Worm (Caenorhabditis elegans) whole organism, L4 larva: Measurements from ENCODE around the gene acdh-12.

Experiments
- D1046.2 ChIP-seq: fragments of 200-800 bp; sonication (Bioruptor generic); IDR thresholded peaks from 2 replicates; pipeline ENCODE4 v1.3.6; 2022; ENCODE audit warnings: missing genetic modification characterization, missing compliant biosample characterization
- F10B5.3 ChIP-seq: sonication (generic microtip); optimal IDR thresholded peaks from 2 replicates; lab custom pipeline; 2016; ENCODE audit warnings: mild to moderate bottlenecking, missing genetic modification characterization, missing compliant biosample characterization
- F26F4.8 ChIP-seq: fragments of 200-800 bp; sonication (Bioruptor generic); conservative IDR thresholded peaks from 2 replicates; pipeline ENCODE4 v1.3.6; 2022; ENCODE audit warnings: missing genetic modification characterization, missing compliant biosample characterization
- F49E8.2 ChIP-seq: sonication (generic microtip); optimal IDR thresholded peaks from 2 replicates; lab custom pipeline; 2016; ENCODE audit warnings: missing compliant biosample characterization, mild to moderate bottlenecking, missing genetic modification characterization, borderline replicate concordance
- R02D3.7 ChIP-seq: fragments of 150-350 bp; sonication (generic microtip); optimal IDR thresholded peaks from 3 replicates; lab custom pipeline; 2014; ENCODE audit warnings: missing biosample characterization, missing genetic modification characterization
- Y48G9A.11 ChIP-seq: fragments of 200-800 bp; sonication (Bioruptor generic); IDR thresholded peaks from 2 replicates; pipeline ENCODE4 v1.3.6; 2022; ENCODE audit warnings: missing genetic modification reagents, missing genetic modification characterization, missing compliant biosample characterization
- ZK337.2 ChIP-seq: fragments of 200-800 bp; sonication (Bioruptor generic); IDR thresholded peaks from 2 replicates; pipeline ENCODE4 v1.3.6; 2022; ENCODE audit warnings: missing genetic modification reagents, missing genetic modification characterization, missing compliant biosample characterization
- aha-1 ChIP-seq: fragments of 150-350 bp; peaks from one replicate; lab custom pipeline; 2014; ENCODE audit warnings: missing biosample characterization, missing genetic modification characterization
- aly-2 ChIP-seq: sonication (generic microtip); optimal IDR thresholded peaks from 2 replicates; lab custom pipeline; 2018; ENCODE audit warnings: missing biosample characterization, missing genetic modification characterization
- ama-1 ChIP-seq: fragments of 150-350 bp; optimal IDR thresholded peaks from 2 replicates; lab custom pipeline; 2014; ENCODE audit warnings: inconsistent platforms, mixed read lengths
- ceh-82 ChIP-seq: sonication (generic microtip); optimal IDR thresholded peaks from 2 replicates; lab custom pipeline; 2017; ENCODE audit warnings: missing biosample characterization, missing genetic modification characterization
- ces-1 ChIP-seq: fragments of 150-350 bp; sonication (generic microtip); optimal IDR thresholded peaks from 4 replicates; lab custom pipeline; 2014; ENCODE audit warnings: missing biosample characterization, missing genetic modification reagents, missing genetic modification characterization
- cey-2 ChIP-seq: sonication (generic microtip); optimal IDR thresholded peaks from 3 replicates; lab custom pipeline; 2017; ENCODE audit warnings: missing genetic modification characterization, mild to moderate bottlenecking, missing compliant biosample characterization, antibody characterized with exemption, borderline replicate concordance; ENCODE audit not compliant: insufficient read depth
- daf-16 ChIP-seq, 3 experiments: sonication (generic microtip); optimal IDR thresholded peaks; 2 replicates each; lab custom pipeline; 2016 to 2017; ENCODE audit warnings: missing genetic modification characterization in 3 of 3, missing genetic modification reagents in 3 of 3, mild to moderate bottlenecking in 2 of 3, missing compliant biosample characterization in 2 of 3, missing biosample characterization in 1 of 3, moderate library complexity in 1 of 3
- daf-8 ChIP-seq: fragments of 200-800 bp; sonication (Bioruptor generic); IDR thresholded peaks from 2 replicates; pipeline ENCODE4 v1.3.6; 2022; ENCODE audit warnings: missing genetic modification characterization, missing compliant biosample characterization
- dmd-6 ChIP-seq: fragments of 200-800 bp; sonication (Bioruptor generic); IDR thresholded peaks from 2 replicates; pipeline ENCODE4 v1.3.6; 2022; ENCODE audit warnings: missing genetic modification reagents, missing genetic modification characterization, missing compliant biosample characterization
- dpl-1 ChIP-seq: fragments of 150-350 bp; optimal IDR thresholded peaks from 2 replicates; lab custom pipeline; 2014; ENCODE audit warnings: missing biosample characterization, missing genetic modification reagents, missing genetic modification characterization
- dve-1 ChIP-seq: sonication (generic microtip); optimal IDR thresholded peaks from 2 replicates; lab custom pipeline; 2017; ENCODE audit warnings: antibody characterized with exemption, mild to moderate bottlenecking, missing genetic modification characterization, missing compliant biosample characterization; ENCODE audit not compliant: insufficient read depth
- egl-43 ChIP-seq: fragments of 200-800 bp; sonication (Bioruptor generic); IDR thresholded peaks from 2 replicates; pipeline ENCODE4 v1.3.6; 2022; ENCODE audit warnings: missing genetic modification reagents, missing genetic modification characterization, missing compliant biosample characterization
- gei-8 ChIP-seq: fragments of 200-800 bp; sonication (Bioruptor generic); optimal IDR thresholded peaks from 2 replicates; lab custom pipeline; 2018; ENCODE audit warnings: mild to moderate bottlenecking, missing genetic modification characterization, missing compliant biosample characterization
- hlh-11 ChIP-seq: fragments of 200-800 bp; sonication (Bioruptor generic); optimal IDR thresholded peaks from 2 replicates; lab custom pipeline; 2018; ENCODE audit warnings: mild to moderate bottlenecking, missing genetic modification characterization, missing compliant biosample characterization
- jun-1 ChIP-seq: fragments of 150-350 bp; optimal IDR thresholded peaks from 2 replicates; lab custom pipeline; 2014; ENCODE audit warnings: missing biosample characterization, missing genetic modification reagents, missing genetic modification characterization
- lin-1 ChIP-seq: fragments of 200-800 bp; sonication (Bioruptor generic); IDR thresholded peaks from 2 replicates; pipeline ENCODE4 v1.3.6; 2022; ENCODE audit warnings: missing genetic modification reagents, missing genetic modification characterization, missing compliant biosample characterization
- lin-38 ChIP-seq: fragments of 200-800 bp; sonication (Bioruptor generic); IDR thresholded peaks from 2 replicates; pipeline ENCODE4 v1.3.6; 2022; ENCODE audit warnings: missing genetic modification reagents, missing genetic modification characterization, missing compliant biosample characterization
- lin-39 ChIP-seq: fragments of 150-350 bp; optimal IDR thresholded peaks from 2 replicates; lab custom pipeline; 2014; ENCODE audit warnings: missing biosample characterization, missing genetic modification reagents, missing genetic modification characterization
- lsy-2 ChIP-seq, 2 experiments: fragments of 150-350 bp in 1 of 2; sonication (generic microtip) in 1 of 2; optimal IDR thresholded peaks; 2 replicates each; lab custom pipeline; 2014 to 2017; ENCODE audit warnings: missing biosample characterization in 2 of 2, missing genetic modification characterization in 2 of 2
- mdl-1 ChIP-seq, 2 experiments: fragments of 150-350 bp in 1 of 2; sonication (generic microtip) in 1 of 2; optimal IDR thresholded peaks; 2 replicates each; lab custom pipeline; 2014 to 2017; ENCODE audit warnings: missing biosample characterization in 2 of 2, missing genetic modification characterization in 2 of 2
- mdt-29 ChIP-seq: fragments of 200-800 bp; sonication (Bioruptor generic); IDR thresholded peaks from 2 replicates; pipeline ENCODE4 v1.3.6; 2022; ENCODE audit warnings: missing genetic modification reagents, missing genetic modification characterization, missing compliant biosample characterization
- mep-1 ChIP-seq: fragments of 150-350 bp; sonication (generic microtip); optimal IDR thresholded peaks from 3 replicates; lab custom pipeline; 2014; ENCODE audit warnings: missing biosample characterization, missing genetic modification characterization
- mes-2 ChIP-seq: sonication (generic microtip); optimal IDR thresholded peaks from 2 replicates; lab custom pipeline; 2016; ENCODE audit warnings: missing genotype, mild to moderate bottlenecking, missing genetic modification characterization, missing compliant biosample characterization; ENCODE audit not compliant: poor library complexity, severe bottlenecking
- nhr-28 ChIP-seq: fragments of 150-350 bp; optimal IDR thresholded peaks from 2 replicates; lab custom pipeline; 2014; ENCODE audit warnings: missing biosample characterization, missing genetic modification characterization
- nhr-6 ChIP-seq: fragments of 150-350 bp; optimal IDR thresholded peaks from 2 replicates; lab custom pipeline; 2014; ENCODE audit warnings: missing biosample characterization, missing genetic modification characterization
- nhr-77 ChIP-seq: fragments of 150-350 bp; optimal IDR thresholded peaks from 2 replicates; lab custom pipeline; 2014; ENCODE audit warnings: missing biosample characterization, missing genetic modification characterization
- pha-4 ChIP-seq, 2 experiments: fragments of 150-350 bp in 1 of 2; fragments of 200-800 bp in 1 of 2; sonication (Bioruptor generic) in 1 of 2; IDR thresholded peaks in 1 of 2; optimal IDR thresholded peaks in 1 of 2; 2 replicates each; pipeline versions ENCODE4 v1.3.6 to Lab custom; 2014 to 2022; ENCODE audit warnings: missing genetic modification characterization in 2 of 2, missing genetic modification reagents in 2 of 2, missing biosample characterization in 1 of 2, missing compliant biosample characterization in 1 of 2
- pqm-1 ChIP-seq: sonication (generic microtip); optimal IDR thresholded peaks from 2 replicates; lab custom pipeline; 2017; ENCODE audit warnings: missing biosample characterization, missing genetic modification characterization
- set-16 ChIP-seq: fragments of 200-800 bp; sonication (Bioruptor generic); IDR thresholded peaks from 2 replicates; pipeline ENCODE4 v1.3.6; 2022; ENCODE audit warnings: missing genetic modification reagents, missing genetic modification characterization, missing compliant biosample characterization
- skn-1 ChIP-seq: fragments of 150-350 bp; optimal IDR thresholded peaks from 2 replicates; lab custom pipeline; 2014; ENCODE audit warnings: missing biosample characterization, missing genetic modification characterization
- snpc-1.2 ChIP-seq: fragments of 200-800 bp; sonication (Bioruptor generic); IDR thresholded peaks from 2 replicates; pipeline ENCODE4 v1.3.6; 2022; ENCODE audit warnings: missing genetic modification reagents, missing genetic modification characterization, missing compliant biosample characterization
- spr-3 ChIP-seq: fragments of 200-800 bp; sonication (Bioruptor generic); optimal IDR thresholded peaks from 2 replicates; lab custom pipeline; 2018; ENCODE audit warnings: mild to moderate bottlenecking, missing genetic modification characterization, missing compliant biosample characterization
- tag-97 ChIP-seq: fragments of 200-800 bp; sonication (Bioruptor generic); IDR thresholded peaks from 2 replicates; pipeline ENCODE4 v1.3.6; 2022; ENCODE audit warnings: missing genetic modification characterization, missing compliant biosample characterization
- zag-1 ChIP-seq: fragments of 150-350 bp; optimal IDR thresholded peaks from 2 replicates; lab custom pipeline; 2014; ENCODE audit warnings: missing biosample characterization, missing genetic modification characterization
- zfp-3 ChIP-seq: fragments of 200-800 bp; sonication (Bioruptor generic); conservative IDR thresholded peaks from 2 replicates; pipeline ENCODE4 v1.3.6; 2022; ENCODE audit warnings: missing genetic modification reagents, missing genetic modification characterization, missing compliant biosample characterization
- zip-11 ChIP-seq: fragments of 200-800 bp; sonication (Bioruptor generic); IDR thresholded peaks from 2 replicates; pipeline ENCODE4 v1.3.6; 2022; ENCODE audit warnings: missing genetic modification characterization, missing compliant biosample characterization
- zip-2 ChIP-seq: fragments of 150-350 bp; optimal IDR thresholded peaks from 2 replicates; lab custom pipeline; 2014; ENCODE audit warnings: missing biosample characterization, missing genetic modification characterization
- ztf-11 ChIP-seq: fragments of 150-350 bp; optimal IDR thresholded peaks from 2 replicates; lab custom pipeline; 2014; ENCODE audit warnings: missing biosample characterization, missing genetic modification characterization

acdh-12 gene

DNA sequence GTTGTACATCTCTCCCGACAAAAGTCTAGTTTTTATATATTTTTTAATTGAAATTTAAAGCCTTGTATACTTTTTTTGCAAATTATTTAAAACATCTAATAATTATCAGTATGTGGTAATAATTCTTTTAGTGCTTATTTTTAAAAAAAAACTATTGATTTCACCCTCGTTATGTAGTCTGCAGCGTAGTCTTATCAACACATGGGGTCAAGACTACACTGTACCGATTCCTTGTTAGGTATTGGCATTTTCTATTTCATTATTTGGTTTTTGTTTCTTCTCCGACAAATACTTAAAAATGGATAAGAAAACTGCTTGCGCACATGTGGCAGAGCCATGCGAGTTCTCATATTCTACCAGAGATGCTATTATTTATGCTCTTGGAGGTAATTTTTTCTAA is 599 bp upstream of the acdh-12 start, which contains the start of gene maoc-1:
TSS of gene maoc-1 (plus strand) at position 237 of the 400 bp plus-strand sequence.
- TF ChIP-seq nhr-77 (tag; lab: Kevin White, UChicago) = peak; percentile 37
- TF ChIP-seq zfp-3 (GFP tag; lab: Robert Waterston, UW) = no peak
- TF ChIP-seq daf-8 (GFP tag; lab: Robert Waterston, UW) = no peak
- TF ChIP-seq ZK337.2 = no peak
- no peak for TF ChIP-seq zag-1 (tag; lab: Kevin White, UChicago)
- no peak for TF ChIP-seq zip-11 (GFP tag; lab: Robert Waterston, UW)
- TF ChIP-seq hlh-11 (tag; lab: Kevin White, UChicago) = peak; percentile 33
- TF ChIP-seq jun-1 (tag; lab: Kevin White, UChicago) = no peak
- TF ChIP-seq mdl-1 (tag; optimal IDR thresholded peaks at IDR 0.05; lab: Kevin White, UChicago) = peak in 1 of 2 experiments; percentile 21
- TF ChIP-seq mes-2 (tag; lab: Kevin White, UChicago) = peak; percentile 7
- TF ChIP-seq nhr-28 (tag; lab: Kevin White, UChicago) = peak; percentile 95
- TF ChIP-seq spr-3 = no peak
- TF ChIP-seq F49E8.2 (tag; lab: Kevin White, UChicago) = no peak
- TF ChIP-seq lin-1 = no peak
- no peak for TF ChIP-seq egl-43
- TF ChIP-seq ama-1 (lab: Kevin White, UChicago) = no peak
- TF ChIP-seq daf-16 (GFP tag; optimal IDR thresholded peaks at IDR 0.05; lab: Kevin White, UChicago) = no peak
- peak; percentile 75 for TF ChIP-seq daf-16 (tag; optimal IDR thresholded peaks at IDR 0.05; lab: Kevin White, UChicago)
- TF ChIP-seq lsy-2 (tag; optimal IDR thresholded peaks at IDR 0.05; lab: Kevin White, UChicago) = peak in 1 of 2 experiments; percentile 5
- TF ChIP-seq F26F4.8 (GFP tag; lab: Robert Waterston, UW) = no peak
- TF ChIP-seq ceh-82 (tag; lab: Kevin White, UChicago) = no peak
- TF ChIP-seq set-16 (GFP tag; lab: Robert Waterston, UW) = no peak
- no peak for TF ChIP-seq ces-1 (GFP tag; lab: Kevin White, UChicago)
- no peak for TF ChIP-seq dmd-6
- no peak for TF ChIP-seq aha-1 (tag; lab: Kevin White, UChicago)
- no peak for TF ChIP-seq zip-2
- TF ChIP-seq F10B5.3 (tag; lab: Kevin White, UChicago) = no peak
- TF ChIP-seq ztf-11 (tag; lab: Kevin White, UChicago) = no peak
- no peak for TF ChIP-seq Y48G9A.11 (GFP tag; lab: Robert Waterston, UW)
- TF ChIP-seq dve-1 = peak; percentile 24
- no peak for TF ChIP-seq D1046.2 (GFP tag; lab: Robert Waterston, UW)
- TF ChIP-seq mdt-29 = no peak
- no peak for TF ChIP-seq dpl-1 (GFP tag; lab: Kevin White, UChicago)
- TF ChIP-seq aly-2 (tag; lab: Kevin White, UChicago) = no peak
- TF ChIP-seq tag-97 (GFP tag; lab: Robert Waterston, UW) = no peak
- TF ChIP-seq mep-1 (tag; lab: Kevin White, UChicago) = no peak
- no peak for TF ChIP-seq cey-2 (tag; lab: Kevin White, UChicago)
- TF ChIP-seq pha-4 (GFP tag; IDR thresholded peaks at IDR 0.05; lab: Robert Waterston, UW) = 0 out of 2 replicates have a peak, but pooled peaks have one; percentile 40
- no peak for TF ChIP-seq pha-4 (tag; optimal IDR thresholded peaks at IDR 0.05; lab: Kevin White, UChicago)
- no peak for TF ChIP-seq R02D3.7 (tag; lab: Kevin White, UChicago)
- TF ChIP-seq lin-39 (tag; lab: Kevin White, UChicago) = no peak
- TF ChIP-seq nhr-6 = no peak
- no peak for TF ChIP-seq lin-38 (GFP tag; lab: Robert Waterston, UW)
- TF ChIP-seq skn-1 = no peak
- TF ChIP-seq gei-8 (GFP tag; lab: Kevin White, UChicago) = no peak
- TF ChIP-seq pqm-1 (tag; lab: Kevin White, UChicago) = no peak
- TF ChIP-seq snpc-1.2 (GFP tag; lab: Robert Waterston, UW) = no peak
